Fruit fly (Drosophila melanogaster) whole organism, embryonic: Measurements from ENCODE around the gene CG13833.

Experiments used
- CG10147 ChIP-seq: fragments of 200-800 bp; sonication (Bioruptor generic); optimal IDR thresholded peaks from 2 replicates; lab custom pipeline; 2019; ENCODE audit warnings: missing biosample characterization, mild to moderate bottlenecking, missing genetic modification characterization, moderate library complexity
- CG10431 ChIP-seq: fragments of 200-800 bp; sonication (Bioruptor generic); optimal IDR thresholded peaks from 3 replicates; lab custom pipeline; 2018; ENCODE audit warnings: missing biosample characterization, mild to moderate bottlenecking, missing genetic modification characterization
- CG10959 ChIP-seq: fragments of 200-800 bp; sonication (Bioruptor generic); IDR thresholded peaks from 2 replicates; pipeline ENCODE4 v1.3.6; 2022; ENCODE audit warnings: missing biosample characterization, missing genetic modification characterization
- CG11085 ChIP-seq: fragments of 200-800 bp; sonication (Bioruptor generic); IDR thresholded peaks from 2 replicates; pipeline ENCODE4 v1.3.6; 2022; ENCODE audit warnings: missing biosample characterization, missing genetic modification characterization
- CG11398 ChIP-seq: fragments of 200-800 bp; sonication (Bioruptor generic); optimal IDR thresholded peaks from 2 replicates; lab custom pipeline; 2016; ENCODE audit warnings: missing biosample characterization, missing genetic modification characterization
- CG11560 ChIP-seq: fragments of 200-800 bp; sonication (Bioruptor generic); IDR thresholded peaks from 3 replicates; pipeline ENCODE4 v1.3.6; 2022; ENCODE audit warnings: missing biosample characterization, missing genetic modification characterization
- CG11696 ChIP-seq: fragments of 200-800 bp; sonication (Bioruptor generic); IDR thresholded peaks from 2 replicates; pipeline ENCODE4 v1.3.6; 2022; ENCODE audit warnings: missing biosample characterization, missing genetic modification characterization
- CG11723 ChIP-seq: fragments of 200-800 bp; sonication (Bioruptor generic); optimal IDR thresholded peaks from 2 replicates; lab custom pipeline; 2017; ENCODE audit warnings: missing biosample characterization, mild to moderate bottlenecking, missing genetic modification characterization
- CG13287 ChIP-seq: fragments of 200-800 bp; sonication (Bioruptor generic); IDR thresholded peaks from 2 replicates; pipeline ENCODE4 v1.3.6; 2022; ENCODE audit warnings: missing biosample characterization, missing genetic modification characterization; ENCODE audit not compliant: partially characterized antibody
- CG16813 ChIP-seq: fragments of 200-800 bp; sonication (Bioruptor generic); IDR thresholded peaks from 3 replicates; pipeline ENCODE4 v1.3.6; 2022; ENCODE audit warnings: missing biosample characterization, missing genetic modification characterization; ENCODE audit not compliant: partially characterized antibody
- CG18262 ChIP-seq: fragments of 200-800 bp; optimal IDR thresholded peaks from 3 replicates; lab custom pipeline; 2019; ENCODE audit warnings: missing biosample characterization, mild to moderate bottlenecking, missing genetic modification characterization, moderate library complexity
- CG31388 ChIP-seq: fragments of 200-800 bp; sonication (Bioruptor generic); optimal IDR thresholded peaks from 2 replicates; lab custom pipeline; 2016; ENCODE audit warnings: missing biosample characterization, missing genetic modification characterization
- CG4360 ChIP-seq: fragments of 200-800 bp; sonication (Bioruptor generic); IDR thresholded peaks from 2 replicates; pipeline ENCODE4 v1.3.6; 2022; ENCODE audit warnings: missing biosample characterization, missing genetic modification characterization
- CG7839 ChIP-seq: fragments of 200-800 bp; sonication (Bioruptor generic); optimal IDR thresholded peaks from 3 replicates; lab custom pipeline; 2018; ENCODE audit warnings: missing biosample characterization, mild to moderate bottlenecking, missing genetic modification characterization, moderate library complexity
- Camta ChIP-seq: fragments of 200-800 bp; sonication (Bioruptor generic); optimal IDR thresholded peaks from 2 replicates; lab custom pipeline; 2016; ENCODE audit warnings: missing biosample characterization, missing genetic modification characterization
- CrebB ChIP-seq: fragments of 200-800 bp; sonication (Bioruptor generic); optimal IDR thresholded peaks from 3 replicates; lab custom pipeline; 2018; ENCODE audit warnings: missing biosample characterization, mild to moderate bottlenecking, missing genetic modification characterization
- D ChIP-seq, 2 experiments: fragments of 200-800 bp in 1 of 2; fragments of >200 bp in 1 of 2; sonication (Bioruptor generic) in 1 of 2; optimal IDR thresholded peaks; 2 replicates in 1 of 2; 3 replicates in 1 of 2; lab custom pipeline; 2017; ENCODE audit warnings: mild to moderate bottlenecking in 1 of 2, missing biosample characterization in 1 of 2, missing genetic modification characterization in 1 of 2, missing genetic modification reagents in 1 of 2
- Dfd ChIP-seq, 2 experiments: fragments of >200 bp; optimal IDR thresholded peaks; 2 replicates each; lab custom pipeline; 2017; ENCODE audit warnings: missing biosample characterization in 2 of 2, missing genetic modification characterization in 2 of 2
- Dll ChIP-seq: fragments of 200-800 bp; sonication (Bioruptor generic); IDR thresholded peaks from 4 replicates; pipeline ENCODE4 v1.3.6; 2022; ENCODE audit warnings: missing biosample characterization, missing genetic modification characterization; ENCODE audit not compliant: partially characterized antibody
- Elba2 ChIP-seq: fragments of 200-800 bp; sonication (Bioruptor generic); optimal IDR thresholded peaks from 3 replicates; lab custom pipeline; 2016; ENCODE audit warnings: missing biosample characterization, missing genetic modification characterization
- Ets65A ChIP-seq: fragments of 200-800 bp; sonication (Bioruptor generic); peaks from one replicate; lab custom pipeline; 2016; ENCODE audit warnings: missing biosample characterization, missing genetic modification characterization
- HLH4C ChIP-seq: fragments of 200-800 bp; sonication (Bioruptor generic); IDR thresholded peaks from 3 replicates; pipeline ENCODE4 v1.3.6; 2022; ENCODE audit warnings: missing biosample characterization, missing genetic modification characterization; ENCODE audit not compliant: partially characterized antibody
- Hey ChIP-seq: fragments of 200-800 bp; sonication (Bioruptor generic); optimal IDR thresholded peaks from 3 replicates; lab custom pipeline; 2018; ENCODE audit warnings: missing biosample characterization, mild to moderate bottlenecking, missing genetic modification characterization
- Hr78 ChIP-seq, 2 experiments: fragments of 200-800 bp in 1 of 2; fragments of >200 bp in 1 of 2; sonication (Bioruptor generic) in 1 of 2; optimal IDR thresholded peaks; 2 replicates each; lab custom pipeline; 2017 to 2019; ENCODE audit warnings: missing biosample characterization in 2 of 2, missing genetic modification characterization in 2 of 2, mild to moderate bottlenecking in 1 of 2, moderate library complexity in 1 of 2
- NK7.1 ChIP-seq: fragments of 200-800 bp; sonication (Bioruptor generic); optimal IDR thresholded peaks from 3 replicates; lab custom pipeline; 2016; ENCODE audit warnings: missing biosample characterization, missing genetic modification characterization
- Pdp1 ChIP-seq, 2 experiments: fragments of 200-800 bp; sonication (Bioruptor generic); optimal IDR thresholded peaks; 3 replicates each; lab custom pipeline; 2016; ENCODE audit warnings: missing biosample characterization in 2 of 2, missing genetic modification characterization in 2 of 2, mild to moderate bottlenecking in 1 of 2, moderate library complexity in 1 of 2
- Ptx1 ChIP-seq: fragments of 200-800 bp; sonication (Bioruptor generic); IDR thresholded peaks from 2 replicates; pipeline ENCODE4 v1.3.6; 2022; ENCODE audit warnings: missing biosample characterization, missing genetic modification characterization
- Ravus ChIP-seq: fragments of 200-800 bp; sonication (Bioruptor generic); IDR thresholded peaks from 2 replicates; pipeline ENCODE4 v1.3.6; 2022; ENCODE audit warnings: missing biosample characterization, missing genetic modification characterization
- Scr ChIP-seq: fragments of 200-800 bp; sonication (Bioruptor generic); IDR thresholded peaks from 2 replicates; pipeline ENCODE4 v1.3.6; 2022; ENCODE audit warnings: missing biosample characterization, missing genetic modification characterization; ENCODE audit not compliant: partially characterized antibody
- Sry-δ ChIP-seq: fragments of 200-800 bp; sonication (Bioruptor generic); optimal IDR thresholded peaks from 2 replicates; lab custom pipeline; 2016; ENCODE audit warnings: missing biosample characterization, missing genetic modification characterization
- ato ChIP-seq: fragments of 200-800 bp; sonication (Bioruptor generic); IDR thresholded peaks from 2 replicates; pipeline ENCODE4 v1.3.6; 2022; ENCODE audit warnings: missing biosample characterization, missing genetic modification characterization; ENCODE audit not compliant: partially characterized antibody
- bbx ChIP-seq: fragments of 200-800 bp; sonication (Bioruptor generic); IDR thresholded peaks from 2 replicates; pipeline ENCODE4 v1.3.6; 2022; ENCODE audit warnings: missing biosample characterization, missing genetic modification characterization; ENCODE audit not compliant: partially characterized antibody
- dm ChIP-seq: fragments of 200-800 bp; sonication (Bioruptor generic); optimal IDR thresholded peaks from 3 replicates; lab custom pipeline; 2016; ENCODE audit warnings: missing biosample characterization, missing genetic modification characterization
- her ChIP-seq: fragments of 200-800 bp; sonication (Bioruptor generic); optimal IDR thresholded peaks from 2 replicates; lab custom pipeline; 2016; ENCODE audit warnings: missing biosample characterization, missing genetic modification characterization
- jumu ChIP-seq: fragments of 200-800 bp; sonication (Bioruptor generic); optimal IDR thresholded peaks from 3 replicates; lab custom pipeline; 2016; ENCODE audit warnings: missing biosample characterization, missing genetic modification characterization
- mirr ChIP-seq: fragments of 200-800 bp; sonication (Bioruptor generic); optimal IDR thresholded peaks from 3 replicates; lab custom pipeline; 2018; ENCODE audit warnings: missing biosample characterization, mild to moderate bottlenecking, missing genetic modification characterization
- odd ChIP-seq: fragments of 200-800 bp; sonication (Bioruptor generic); optimal IDR thresholded peaks from 2 replicates; lab custom pipeline; 2017; ENCODE audit warnings: missing biosample characterization, mild to moderate bottlenecking, missing genetic modification characterization
- org-1 ChIP-seq: fragments of 200-800 bp; sonication (Bioruptor generic); optimal IDR thresholded peaks from 2 replicates; lab custom pipeline; 2017; ENCODE audit warnings: missing biosample characterization, missing genetic modification characterization
- p53 ChIP-seq: fragments of 200-800 bp; sonication (Bioruptor generic); optimal IDR thresholded peaks from 2 replicates; lab custom pipeline; 2016; ENCODE audit warnings: missing biosample characterization, missing genetic modification characterization
- peb ChIP-seq: fragments of 200-800 bp; sonication (Bioruptor generic); IDR thresholded peaks from 2 replicates; pipeline ENCODE4 v1.3.6; 2022; ENCODE audit warnings: missing biosample characterization, missing genetic modification characterization
- pzg ChIP-seq: fragments of 200-800 bp; sonication (Bioruptor generic); optimal IDR thresholded peaks from 3 replicates; lab custom pipeline; 2018; ENCODE audit warnings: missing biosample characterization, mild to moderate bottlenecking, missing genetic modification characterization, moderate library complexity
- slbo ChIP-seq: fragments of 200-800 bp; sonication (Bioruptor generic); IDR thresholded peaks from 2 replicates; pipeline ENCODE4 v1.3.6; 2022; ENCODE audit warnings: missing biosample characterization, missing genetic modification characterization
- slp2 ChIP-seq: fragments of 200-800 bp; sonication (Bioruptor generic); optimal IDR thresholded peaks from 2 replicates; lab custom pipeline; 2016; ENCODE audit warnings: missing biosample characterization, missing genetic modification characterization
- sna ChIP-seq: fragments of 200-800 bp; sonication (Bioruptor generic); IDR thresholded peaks from 2 replicates; pipeline ENCODE4 v1.3.6; 2022; ENCODE audit warnings: missing biosample characterization, missing genetic modification characterization; ENCODE audit not compliant: partially characterized antibody
- stwl ChIP-seq: fragments of 200-800 bp; sonication (Bioruptor generic); optimal IDR thresholded peaks from 3 replicates; lab custom pipeline; 2018; ENCODE audit warnings: missing biosample characterization, mild to moderate bottlenecking, missing genetic modification characterization, moderate library complexity
- tap ChIP-seq: fragments of 200-800 bp; optimal IDR thresholded peaks from 3 replicates; lab custom pipeline; 2019; ENCODE audit warnings: missing biosample characterization, mild to moderate bottlenecking, missing genetic modification characterization, moderate library complexity
- wek ChIP-seq: fragments of 200-800 bp; sonication (Bioruptor generic); optimal IDR thresholded peaks from 3 replicates; lab custom pipeline; 2018; ENCODE audit warnings: missing biosample characterization, mild to moderate bottlenecking, missing genetic modification characterization, moderate library complexity

Gene CG13833

DNA sequence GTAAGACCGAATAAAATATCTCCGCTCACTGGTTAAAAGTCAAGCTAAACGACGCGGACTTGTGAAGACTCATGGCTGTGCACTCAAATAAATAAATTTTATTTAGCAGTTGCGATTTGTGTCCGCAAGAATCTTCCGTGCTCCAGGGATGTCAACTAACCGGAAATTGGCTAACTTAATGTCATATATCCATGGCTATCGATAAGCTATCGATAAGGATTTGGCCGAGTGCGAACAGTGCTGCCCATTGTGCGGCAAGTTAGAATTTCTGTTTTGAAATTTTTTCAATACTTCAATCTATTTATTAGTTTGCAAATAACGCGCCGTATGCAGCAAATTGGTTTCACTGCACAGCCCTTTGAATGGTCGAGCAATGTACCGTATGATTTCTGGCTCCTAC, 18.6 kb upstream of the CG13833 start, which contains the start of gene p53 (continued):
- TF ChIP-seq D (optimal IDR thresholded peaks at IDR 0.05; lab: Kevin White, UChicago) = no peak
- peak; percentile 62 for TF ChIP-seq D (GFP tag; optimal IDR thresholded peaks at IDR 0.05; lab: Kevin White, UChicago)
- TF ChIP-seq CG10147 (GFP tag; lab: Kevin White, UChicago) = peak; percentile 63
- TF ChIP-seq CG11723 (GFP tag; lab: Kevin White, UChicago) = peak; percentile 61

dm6 chr3R:23053135-23053730, 17.9 kb upstream of the CG13833 start:
- TF ChIP-seq wek (GFP tag; lab: Kevin White, UChicago) (no peak), CG11560 (tag; lab: Robert Waterston, UW) (peak; percentile 75; the same call in 2 of the 3 replicates), Sry-δ (peak; percentile 55), CG7839 (tag; lab: Kevin White, UChicago) (no peak), CG18262 (tag; lab: Kevin White, UChicago) (no peak), CG16813 (GFP tag; lab: Robert Waterston, UW) (no peak; the same call in 2 of the 3 replicates), peb (no peak), Ravus (GFP tag; lab: Robert Waterston, UW) (no peak), sna (GFP tag; lab: Robert Waterston, UW) (no peak), slbo (GFP tag; lab: Robert Waterston, UW) (no peak), CG4360 (GFP tag; lab: Robert Waterston, UW) (no peak), Scr (peak; percentile 32; the same call in 1 of the 2 replicates), Dll (GFP tag; lab: Robert Waterston, UW) (0 out of 4 replicates have a peak, but pooled peaks have one; percentile 19), Hey (no peak), Ets65A (GFP tag; lab: Kevin White, UChicago) (no peak), org-1 (GFP tag; lab: Kevin White, UChicago) (no peak), her (GFP tag; lab: Kevin White, UChicago) (no peak), CG11398 (GFP tag; lab: Kevin White, UChicago) (no peak), CrebB (tag; lab: Kevin White, UChicago) (no peak), slp2 (GFP tag; lab: Kevin White, UChicago) (no peak), dm (GFP tag; lab: Kevin White, UChicago) (peak; percentile 60), p53 (GFP tag; lab: Kevin White, UChicago) (peak; percentile 99), Elba2 (GFP tag; lab: Kevin White, UChicago) (no peak), jumu (GFP tag; lab: Kevin White, UChicago) (no peak), mirr (GFP tag; lab: Kevin White, UChicago) (no peak), CG10959 (GFP tag; lab: Robert Waterston, UW) (no peak), CG31388 (GFP tag; lab: Kevin White, UChicago) (no peak), ato (GFP tag; lab: Robert Waterston, UW) (no peak), CG11085 (no peak), Pdp1 (GFP tag; optimal IDR thresholded peaks at IDR 0.05; lab: Kevin White, UChicago) (peak in 1 of 2 experiments; percentile 39), CG11696 (no peak), HLH4C (GFP tag; lab: Robert Waterston, UW) (0 out of 3 replicates have a peak, but pooled peaks have one; percentile 7), CG10431 (GFP tag; lab: Kevin White, UChicago) (no peak), NK7.1 (no peak), stwl (tag; lab: Kevin White, UChicago) (peak; percentile 4), Camta (GFP tag; lab: Kevin White, UChicago) (no peak), CG13287 (GFP tag; lab: Robert Waterston, UW) (peak; percentile 5), Ptx1 (GFP tag; lab: Robert Waterston, UW) (no peak), Hr78 (GFP tag; optimal IDR thresholded peaks at IDR 0.05; lab: Kevin White, UChicago) (no peak), bbx (GFP tag; lab: Robert Waterston, UW) (0 out of 2 replicates have a peak, but pooled peaks have one; percentile 36), Dfd (GFP tag; optimal IDR thresholded peaks at IDR 0.05; lab: Kevin White, UChicago) (no peak), pzg (GFP tag; lab: Kevin White, UChicago) (peak; percentile 47), tap (tag; lab: Kevin White, UChicago) (no peak), odd (GFP tag; lab: Kevin White, UChicago) (no peak)
